Fruit fly (Drosophila melanogaster): Measurements from ENCODE around the gene alpha-Man-Ib.
A peak's percentile ranks its signal among the peaks of the same experiment; 100 is the strongest.

alpha-Man-Ib gene

DNA sequence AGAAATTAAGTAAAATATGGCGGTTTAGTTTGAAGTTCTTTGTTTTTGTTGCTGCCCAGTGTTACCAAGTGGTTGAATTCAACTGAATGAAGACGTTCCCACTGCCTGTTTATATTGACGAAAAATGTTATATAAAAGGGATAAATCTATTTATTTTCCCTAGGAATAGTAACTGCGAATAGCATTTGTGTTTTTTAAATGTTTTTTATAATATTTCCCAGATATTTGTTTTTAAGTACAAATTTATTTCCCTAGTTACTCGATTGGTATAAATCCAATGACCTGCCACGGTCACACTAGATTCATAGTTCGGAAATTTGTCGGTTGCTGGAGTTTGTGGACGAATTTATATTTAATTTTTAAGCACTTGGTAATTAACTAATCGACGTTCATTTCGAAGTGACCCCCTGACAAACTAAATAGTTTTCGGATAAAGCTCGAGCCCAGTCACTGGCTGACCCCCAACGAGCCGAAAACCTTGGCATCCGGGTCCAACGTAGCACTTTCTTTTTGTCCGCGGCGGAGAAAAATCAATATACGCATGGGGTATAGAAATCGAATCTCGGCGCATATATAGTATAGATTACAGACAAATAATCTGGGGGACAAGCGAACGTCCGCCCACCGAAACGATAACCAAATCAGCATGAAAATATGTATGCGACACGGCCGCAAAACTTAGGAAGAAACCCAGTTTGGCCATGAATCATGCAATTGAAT lies 18.4 kb upstream of the alpha-Man-Ib start, which contains the start of the genes dgt6 and Vha100-1 (continued):
- TF ChIP-seq fd102C (GFP tag; optimal IDR thresholded peaks at IDR 0.05) (no peak), CG12391 (tag; optimal IDR thresholded peaks at IDR 0.05) (peak; percentile 62), sim (GFP tag; IDR thresholded peaks at IDR 0.05) (no peak), en (GFP tag; optimal IDR thresholded peaks at IDR 0.05) (no peak), CG10431 (GFP tag; optimal IDR thresholded peaks at IDR 0.05) (no peak), CG12659 (GFP tag; optimal IDR thresholded peaks at IDR 0.05) (peak; percentile 49), zen2 (GFP tag; IDR thresholded peaks at IDR 0.05; ENCODE audit: partially characterized antibody) (no peak), bowl (GFP tag; IDR thresholded peaks at IDR 0.05) (no peak), nmo (GFP tag; optimal IDR thresholded peaks at IDR 0.05) (peak; percentile 65), ab (GFP tag; optimal IDR thresholded peaks at IDR 0.05) (no peak), Stat92E (GFP tag; optimal IDR thresholded peaks at IDR 0.05) (peak in 1 of 3 experiments; percentile 32), CG5245 (GFP tag; optimal IDR thresholded peaks at IDR 0.05) (no peak), CG3726 (GFP tag; IDR thresholded peaks at IDR 0.05) (no peak), CG12769 (tag; optimal IDR thresholded peaks at IDR 0.05) (no peak), schlank (tag; optimal IDR thresholded peaks at IDR 0.05) (no peak), nerfin-1 (tag; optimal IDR thresholded peaks at IDR 0.05) (peak; percentile 39), CG32767 (GFP tag; IDR thresholded peaks at IDR 0.05) (no peak), CG14710 (tag; optimal IDR thresholded peaks at IDR 0.05) (peak; percentile 88), BEAF-32 (GFP tag; optimal IDR thresholded peaks at IDR 0.05) (peak; percentile 38), Elba2 (GFP tag; optimal IDR thresholded peaks at IDR 0.05) (peak; percentile 11), Dref (GFP tag; IDR thresholded peaks at IDR 0.05) (peak; percentile 30; the same call in 1 of the 2 replicates), cato (GFP tag; optimal IDR thresholded peaks at IDR 0.05; ENCODE audit: borderline replicate concordance) (no peak), D (optimal IDR thresholded peaks at IDR 0.05) (no peak), D (GFP tag; optimal IDR thresholded peaks at IDR 0.05) (no peak), CG1024 (GFP tag; IDR thresholded peaks at IDR 0.05) (no peak), Sox100B (GFP tag; optimal IDR thresholded peaks at IDR 0.05) (no peak), CG18476 (GFP tag; optimal IDR thresholded peaks at IDR 0.05) (peak; percentile 30), Optix (GFP tag; IDR thresholded peaks at IDR 0.05) (no peak), ci (GFP tag; IDR thresholded peaks at IDR 0.05) (no peak), CG17802 (tag; optimal IDR thresholded peaks at IDR 0.05) (peak; percentile 51), cad (GFP tag; optimal IDR thresholded peaks at IDR 0.05) (no peak), ranshi (GFP tag; IDR thresholded peaks at IDR 0.05) (no peak), wor (GFP tag; IDR thresholded peaks at IDR 0.05) (no peak), HLH54F (GFP tag; optimal IDR thresholded peaks at IDR 0.05) (no peak), Sry-β (GFP tag; optimal IDR thresholded peaks at IDR 0.05) (peak; percentile 14), GATAe (GFP tag; conservative IDR thresholded peaks at IDR 0.05) (no peak), CG3838 (GFP tag; optimal IDR thresholded peaks at IDR 0.05) (no peak), dpn (GFP tag; optimal IDR thresholded peaks at IDR 0.05) (peak in 1 of 2 experiments; percentile 8), Trl (optimal IDR thresholded peaks at IDR 0.05) (no peak), Trl (GFP tag; optimal IDR thresholded peaks at IDR 0.05) (no peak), CG31388 (GFP tag; optimal IDR thresholded peaks at IDR 0.05) (no peak), MBD-R2 (GFP tag; IDR thresholded peaks at IDR 0.05) (peak; percentile 65), CG5953 (GFP tag; IDR thresholded peaks at IDR 0.05) (no peak), Lhr (GFP tag; optimal IDR thresholded peaks at IDR 0.05) (peak; percentile 38), Ssrp (tag; optimal IDR thresholded peaks at IDR 0.05) (no peak), gfzf (GFP tag; optimal IDR thresholded peaks at IDR 0.05) (peak; percentile 84), tll (GFP tag; optimal IDR thresholded peaks at IDR 0.05) (no peak), Dll (GFP tag; IDR thresholded peaks at IDR 0.05; ENCODE audit: partially characterized antibody) (no peak), CG14050 (GFP tag; IDR thresholded peaks at IDR 0.05) (no peak), CG1832 (GFP tag; optimal IDR thresholded peaks at IDR 0.05) (no peak)
